Fruit fly (Drosophila melanogaster) whole organism, embryonic: ENCODE data around the gene Adat1.

Experiments
- CG16815 ChIP-seq: fragments of 200-800 bp; sonication (Bioruptor generic); optimal IDR thresholded peaks from 3 replicates; lab custom pipeline; 2017; ENCODE audit warnings: missing biosample characterization, mild to moderate bottlenecking, missing genetic modification characterization
- CG6689 ChIP-seq: fragments of 200-800 bp; sonication (Bioruptor generic); IDR thresholded peaks from 2 replicates; pipeline ENCODE4 v1.3.6; 2022; ENCODE audit warnings: missing biosample characterization, missing genetic modification characterization
- CG6854 ChIP-seq: fragments of 200-800 bp; sonication (Bioruptor generic); optimal IDR thresholded peaks from 3 replicates; lab custom pipeline; 2017; ENCODE audit warnings: missing biosample characterization, mild to moderate bottlenecking, missing genetic modification characterization
- CG8388 ChIP-seq: fragments of 200-800 bp; sonication (Bioruptor generic); optimal IDR thresholded peaks from 2 replicates; lab custom pipeline; 2019; ENCODE audit warnings: missing biosample characterization, mild to moderate bottlenecking, missing genetic modification characterization, moderate library complexity
- Max ChIP-seq: fragments of 200-800 bp; sonication (Bioruptor generic); optimal IDR thresholded peaks from 2 replicates; lab custom pipeline; 2016; ENCODE audit warnings: missing biosample characterization, mild to moderate bottlenecking, missing genetic modification characterization
- Poxn ChIP-seq: fragments of 200-800 bp; sonication (Bioruptor generic); IDR thresholded peaks from 2 replicates; pipeline ENCODE4 v1.3.6; 2022; ENCODE audit warnings: missing biosample characterization, missing genetic modification characterization
- cato ChIP-seq: fragments of 200-800 bp; sonication (Bioruptor generic); optimal IDR thresholded peaks from 2 replicates; lab custom pipeline; 2016; ENCODE audit warnings: missing biosample characterization, missing genetic modification characterization, borderline replicate concordance
- scrt ChIP-seq: fragments of 200-800 bp; sonication (Bioruptor generic); optimal IDR thresholded peaks from 2 replicates; lab custom pipeline; 2018; ENCODE audit warnings: missing biosample characterization, mild to moderate bottlenecking, missing genetic modification characterization, moderate library complexity

DNA sequence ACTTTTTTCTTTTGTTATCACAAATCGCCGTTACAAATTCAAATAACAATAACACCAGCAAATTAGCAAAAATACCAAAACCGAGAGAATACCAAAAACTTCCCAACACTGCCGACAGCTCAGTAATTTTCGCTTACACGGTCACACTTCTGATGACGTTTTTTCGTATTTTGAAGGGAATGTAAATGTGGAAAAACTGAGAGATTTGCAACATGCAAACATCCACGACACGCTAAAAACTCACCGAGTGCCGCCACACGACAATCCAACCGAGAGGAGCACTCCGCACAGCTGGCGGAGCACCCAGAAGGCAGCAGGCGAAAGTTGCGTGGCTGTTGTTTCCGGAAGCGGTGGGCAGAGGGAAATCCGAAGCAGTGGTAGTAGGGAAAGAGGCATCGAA is 17.9 kb downstream of the Adat1 start, which contains the start of gene Sec71:
- TF ChIP-seq CG6854 (GFP tag; lab: Kevin White, UChicago) = no peak
- TF ChIP-seq cato (GFP tag; lab: Kevin White, UChicago) = no peak
- no peak for TF ChIP-seq CG16815 (GFP tag; lab: Kevin White, UChicago)
- TF ChIP-seq scrt = no peak
- TF ChIP-seq Poxn (GFP tag; lab: Robert Waterston, UW) = no peak
- no peak for TF ChIP-seq CG6689 (GFP tag; lab: Robert Waterston, UW)
- no peak for TF ChIP-seq Max (GFP tag; lab: Kevin White, UChicago)
- no peak for TF ChIP-seq CG8388 (GFP tag; lab: Kevin White, UChicago)
